Worm (Caenorhabditis elegans): Measurements from ENCODE around the gene str-232.
A peak's percentile ranks its signal among the peaks of the same experiment; 100 is the strongest.
"Not testable (repeated sequence)": the region's sequence is repeated elsewhere in the genome, so short reads cannot be mapped to it uniquely, and the experiment has no call there.

The str-232 gene

ce11 chrV:16000433-16000832, 15.1 kb downstream of the str-232 start, which contains the start of gene nhr-50 (continued):
- no peak for TF ChIP-seq ZK546.5 (tag; optimal IDR thresholded peaks at IDR 0.05)

- TF ChIP-seq daf-12 (tag; optimal IDR thresholded peaks at IDR 0.05) (no peak), ztf-4 (tag; optimal IDR thresholded peaks at IDR 0.05) (no peak), unc-62 (GFP tag; optimal IDR thresholded peaks at IDR 0.05) (no peak), nhr-77 (tag; optimal IDR thresholded peaks at IDR 0.05) (no peak), lin-15B (tag; optimal IDR thresholded peaks at IDR 0.05) (no peak), sea-2 (GFP tag; optimal IDR thresholded peaks at IDR 0.05) (no peak), nfya-1 (tag; optimal IDR thresholded peaks at IDR 0.05; ENCODE audit: insufficient read depth) (no peak), mml-1 (tag; optimal IDR thresholded peaks at IDR 0.05) (no peak), hmg-11 (tag; optimal IDR thresholded peaks at IDR 0.05) (no peak), nhr-237 (tag; optimal IDR thresholded peaks at IDR 0.05) (no peak), nhr-25 (tag; optimal IDR thresholded peaks at IDR 0.05) (no peak), snpc-4 (tag; optimal IDR thresholded peaks at IDR 0.05) (no peak), ZK546.5 (tag; optimal IDR thresholded peaks at IDR 0.05) (no peak), lsy-12 (tag; optimal IDR thresholded peaks at IDR 0.05) (no peak), ceh-82 (tag; optimal IDR thresholded peaks at IDR 0.05) (no peak), nhr-43 (tag; optimal IDR thresholded peaks at IDR 0.05; ENCODE audit: poor library complexity, severe bottlenecking) (no peak), egl-5 (tag; optimal IDR thresholded peaks at IDR 0.05) (no peak), ceh-9 (tag; optimal IDR thresholded peaks at IDR 0.05) (no peak)
These were observed 18.8 kb downstream of the str-232 start, which contains the start of the genes C06C6.9 and C06C6.8 for ce11 chrV:15996655-15997186. Gene C06C6.9 (minus strand): TSS chrV:15996755. Gene C06C6.8 (plus strand): TSS chrV:15997136.

- not testable (repeated sequence) for TF ChIP-seq mml-1, ceh-28, nhr-12 (tag; optimal IDR thresholded peaks at IDR 0.05)
These were observed 23.7 kb downstream of the str-232 start, which contains the start of gene C06C6.7 for ce11 chrV:15991850-15992249. Gene C06C6.7 (plus strand): TSS chrV:15992150.

ce11 chrV:15988074-15988473, 27.5 kb downstream of the str-232 start, which contains the start of gene F36G9.15:
Gene F36G9.15 (minus strand): TSS chrV:15988174.
- TF ChIP-seq pqm-1 (tag; optimal IDR thresholded peaks at IDR 0.05) = no peak
- TF ChIP-seq fkh-2 (tag; optimal IDR thresholded peaks at IDR 0.05) = no peak
- no peak for TF ChIP-seq nhr-11 (tag; optimal IDR thresholded peaks at IDR 0.05)
- no peak for TF ChIP-seq snpc-4 (tag; optimal IDR thresholded peaks at IDR 0.05)
- no peak for TF ChIP-seq nhr-12 (tag; optimal IDR thresholded peaks at IDR 0.05)
- no peak for TF ChIP-seq nhr-23 (tag; optimal IDR thresholded peaks at IDR 0.05)
- TF ChIP-seq unc-62 (GFP tag; optimal IDR thresholded peaks at IDR 0.05) = no peak
- no peak for TF ChIP-seq ceh-9 (tag; optimal IDR thresholded peaks at IDR 0.05)
- no peak for TF ChIP-seq elt-1 (tag; optimal IDR thresholded peaks at IDR 0.05)
- TF ChIP-seq egl-27 (tag; optimal IDR thresholded peaks at IDR 0.05) = no peak
- no peak for TF ChIP-seq pha-4 (tag; optimal IDR thresholded peaks at IDR 0.05)
- no peak for TF ChIP-seq hmg-11 (tag; optimal IDR thresholded peaks at IDR 0.05)
- no peak for TF ChIP-seq elt-3 (tag; optimal IDR thresholded peaks at IDR 0.05)
- TF ChIP-seq zag-1 (tag; optimal IDR thresholded peaks at IDR 0.05) = no peak
- no peak for TF ChIP-seq ceh-28 (tag; optimal IDR thresholded peaks at IDR 0.05)
- no peak for TF ChIP-seq eor-1 (tag; optimal IDR thresholded peaks at IDR 0.05)
- TF ChIP-seq jun-1 (tag; optimal IDR thresholded peaks at IDR 0.05) = no peak
- no peak for TF ChIP-seq tbx-2 (tag; optimal IDR thresholded peaks at IDR 0.05)
- TF ChIP-seq daf-12 (tag; optimal IDR thresholded peaks at IDR 0.05) = no peak
- no peak for TF ChIP-seq nfya-1 (tag; optimal IDR thresholded peaks at IDR 0.05; ENCODE audit: insufficient read depth)

ce11 chrV:15982733-15983344, 32.7 kb downstream of the str-232 start, which contains the start of the genes fbxa-99 and F36G9.13:
Gene fbxa-99 (minus strand): TSS chrV:15982854.
Gene F36G9.13 (plus strand): TSS chrV:15983294.
- TF ChIP-seq ZK546.5 (tag; optimal IDR thresholded peaks at IDR 0.05) (no peak), ztf-4 (tag; optimal IDR thresholded peaks at IDR 0.05) (no peak), nhr-11 (tag; optimal IDR thresholded peaks at IDR 0.05) (no peak), nhr-12 (tag; optimal IDR thresholded peaks at IDR 0.05) (no peak), unc-62 (GFP tag; optimal IDR thresholded peaks at IDR 0.05) (no peak), sea-2 (GFP tag; optimal IDR thresholded peaks at IDR 0.05) (no peak), egl-27 (tag; optimal IDR thresholded peaks at IDR 0.05) (no peak), ceh-9 (tag; optimal IDR thresholded peaks at IDR 0.05) (no peak), nhr-25 (tag; optimal IDR thresholded peaks at IDR 0.05) (no peak), pqm-1 (tag; optimal IDR thresholded peaks at IDR 0.05) (peak; percentile 65), nhr-76 (tag; optimal IDR thresholded peaks at IDR 0.05) (no peak), nhr-28 (tag; optimal IDR thresholded peaks at IDR 0.05) (no peak), ceh-16 (tag; optimal IDR thresholded peaks at IDR 0.05) (no peak), lsy-12 (tag; optimal IDR thresholded peaks at IDR 0.05) (no peak), elt-2 (tag; optimal IDR thresholded peaks at IDR 0.05) (peak; percentile 67), nhr-67 (tag; optimal IDR thresholded peaks at IDR 0.05) (no peak)

Data from whole organism, L3 larva.